Fruit fly (Drosophila melanogaster) whole organism, embryonic: ENCODE measurements around the gene Dup99B.

Source experiments
- Bdp1 ChIP-seq: fragments of 200-800 bp; sonication (Bioruptor generic); optimal IDR thresholded peaks from 3 replicates; lab custom pipeline; 2016; ENCODE audit warnings: missing biosample characterization, missing genetic modification characterization
- CG10321 ChIP-seq: fragments of 200-800 bp; sonication (Bioruptor generic); IDR thresholded peaks from 2 replicates; pipeline ENCODE4 v1.3.6; 2022; ENCODE audit warnings: missing biosample characterization, missing genetic modification characterization
- CG10431 ChIP-seq: fragments of 200-800 bp; sonication (Bioruptor generic); optimal IDR thresholded peaks from 3 replicates; lab custom pipeline; 2018; ENCODE audit warnings: missing biosample characterization, mild to moderate bottlenecking, missing genetic modification characterization
- CG10462 ChIP-seq: fragments of 200-800 bp; sonication (Bioruptor generic); optimal IDR thresholded peaks from 2 replicates; lab custom pipeline; 2016; ENCODE audit warnings: missing biosample characterization, missing genetic modification characterization
- CG11560 ChIP-seq: fragments of 200-800 bp; sonication (Bioruptor generic); IDR thresholded peaks from 3 replicates; pipeline ENCODE4 v1.3.6; 2022; ENCODE audit warnings: missing biosample characterization, missing genetic modification characterization
- CG11696 ChIP-seq: fragments of 200-800 bp; sonication (Bioruptor generic); IDR thresholded peaks from 2 replicates; pipeline ENCODE4 v1.3.6; 2022; ENCODE audit warnings: missing biosample characterization, missing genetic modification characterization
- CG1233 ChIP-seq: fragments of 200-800 bp; sonication (Bioruptor generic); optimal IDR thresholded peaks from 4 replicates; lab custom pipeline; 2018; ENCODE audit warnings: missing biosample characterization, mild to moderate bottlenecking, missing genetic modification characterization
- CG14014 ChIP-seq: fragments of 200-800 bp; sonication (Bioruptor generic); IDR thresholded peaks from 2 replicates; pipeline ENCODE4 v1.3.6; 2022; ENCODE audit warnings: missing biosample characterization, missing genetic modification characterization
- CG15269 ChIP-seq: fragments of 200-800 bp; sonication (Bioruptor generic); optimal IDR thresholded peaks from 2 replicates; lab custom pipeline; 2018; ENCODE audit warnings: missing biosample characterization, mild to moderate bottlenecking, missing genetic modification characterization, moderate library complexity
- CG15696 ChIP-seq: fragments of 200-800 bp; sonication (Bioruptor generic); optimal IDR thresholded peaks from 2 replicates; lab custom pipeline; 2019; ENCODE audit warnings: missing biosample characterization, mild to moderate bottlenecking, missing genetic modification characterization, moderate library complexity
- CG1603 ChIP-seq: fragments of 200-800 bp; sonication (Bioruptor generic); optimal IDR thresholded peaks from 2 replicates; lab custom pipeline; 2019; ENCODE audit warnings: missing biosample characterization, mild to moderate bottlenecking, missing genetic modification characterization, moderate library complexity
- CG16813 ChIP-seq: fragments of 200-800 bp; sonication (Bioruptor generic); IDR thresholded peaks from 3 replicates; pipeline ENCODE4 v1.3.6; 2022; ENCODE audit warnings: missing biosample characterization, missing genetic modification characterization; ENCODE audit not compliant: partially characterized antibody
- CG16863 ChIP-seq: fragments of 200-800 bp; sonication (Bioruptor generic); optimal IDR thresholded peaks from 3 replicates; lab custom pipeline; 2016; ENCODE audit warnings: missing biosample characterization, missing genetic modification characterization
- CG17359 ChIP-seq: fragments of 200-800 bp; sonication (Bioruptor generic); optimal IDR thresholded peaks from 3 replicates; lab custom pipeline; 2018; ENCODE audit warnings: missing biosample characterization, mild to moderate bottlenecking, missing genetic modification characterization, moderate library complexity
- CG1832 ChIP-seq: fragments of 200-800 bp; sonication (Bioruptor generic); optimal IDR thresholded peaks from 2 replicates; lab custom pipeline; 2017; ENCODE audit warnings: missing biosample characterization, mild to moderate bottlenecking, missing genetic modification characterization, inconsistent platforms
- CG18619 ChIP-seq: fragments of 200-800 bp; sonication (Bioruptor generic); optimal IDR thresholded peaks from 3 replicates; lab custom pipeline; 2017; ENCODE audit warnings: missing biosample characterization, mild to moderate bottlenecking, missing genetic modification characterization
- CG2889 ChIP-seq: fragments of 200-800 bp; sonication (Bioruptor generic); IDR thresholded peaks from 3 replicates; pipeline ENCODE4 v1.3.6; 2022; ENCODE audit warnings: missing biosample characterization, missing genetic modification characterization
- CG3163 ChIP-seq: fragments of 200-800 bp; sonication (Bioruptor generic); optimal IDR thresholded peaks from 3 replicates; lab custom pipeline; 2016; ENCODE audit warnings: missing biosample characterization, missing genetic modification characterization
- CG3995 ChIP-seq: fragments of 200-800 bp; sonication (Bioruptor generic); optimal IDR thresholded peaks from 3 replicates; lab custom pipeline; 2016; ENCODE audit warnings: missing biosample characterization, missing genetic modification characterization
- CG4328 ChIP-seq: fragments of 200-800 bp; sonication (Bioruptor generic); optimal IDR thresholded peaks from 3 replicates; lab custom pipeline; 2017; ENCODE audit warnings: missing biosample characterization, missing genetic modification reagents, missing genetic modification characterization
- CG6683 ChIP-seq: fragments of 200-800 bp; sonication (Bioruptor generic); optimal IDR thresholded peaks from 2 replicates; lab custom pipeline; 2017; ENCODE audit warnings: missing biosample characterization, mild to moderate bottlenecking, missing genetic modification characterization, missing genetic modification reagents
- CG7372 ChIP-seq: fragments of 200-800 bp; sonication (Bioruptor generic); IDR thresholded peaks from 2 replicates; pipeline ENCODE4 v1.3.6; 2022; ENCODE audit warnings: missing biosample characterization, missing genetic modification characterization
- CoRest ChIP-seq: fragments of 200-800 bp; sonication (Bioruptor generic); optimal IDR thresholded peaks from 3 replicates; lab custom pipeline; 2018; ENCODE audit warnings: missing biosample characterization, mild to moderate bottlenecking, missing genetic modification characterization, moderate library complexity
- D ChIP-seq, 2 experiments: fragments of 200-800 bp in 1 of 2; fragments of >200 bp in 1 of 2; sonication (Bioruptor generic) in 1 of 2; optimal IDR thresholded peaks; 2 replicates in 1 of 2; 3 replicates in 1 of 2; lab custom pipeline; 2017; ENCODE audit warnings: mild to moderate bottlenecking in 1 of 2, missing biosample characterization in 1 of 2, missing genetic modification characterization in 1 of 2, missing genetic modification reagents in 1 of 2
- Dfd ChIP-seq, 2 experiments: fragments of >200 bp; optimal IDR thresholded peaks; 2 replicates each; lab custom pipeline; 2017; ENCODE audit warnings: missing biosample characterization in 2 of 2, missing genetic modification characterization in 2 of 2
- Dip3 ChIP-seq: fragments of 200-800 bp; sonication (Bioruptor generic); optimal IDR thresholded peaks from 3 replicates; lab custom pipeline; 2016; ENCODE audit warnings: missing biosample characterization, missing genetic modification characterization
- Hmr ChIP-seq: fragments of 200-800 bp; sonication (Bioruptor generic); optimal IDR thresholded peaks from 3 replicates; lab custom pipeline; 2017; ENCODE audit warnings: mild to moderate bottlenecking, missing biosample characterization, missing genetic modification reagents, missing genetic modification characterization
- Lim3 ChIP-seq: fragments of 200-800 bp; sonication (Bioruptor generic); IDR thresholded peaks from 2 replicates; pipeline ENCODE4 v1.3.6; 2022; ENCODE audit warnings: missing biosample characterization, missing genetic modification characterization
- Mad ChIP-seq: fragments of 200-800 bp; sonication (Bioruptor generic); optimal IDR thresholded peaks from 2 replicates; lab custom pipeline; 2016; ENCODE audit warnings: missing biosample characterization, missing genetic modification characterization
- Mes4 ChIP-seq: fragments of 200-800 bp; sonication (Bioruptor generic); optimal IDR thresholded peaks from 2 replicates; lab custom pipeline; 2016; ENCODE audit warnings: missing biosample characterization, missing genetic modification characterization
- Oaz ChIP-seq: fragments of 200-800 bp; sonication (Bioruptor generic); IDR thresholded peaks from 2 replicates; pipeline ENCODE4 v1.3.6; 2022; ENCODE audit warnings: missing biosample characterization, missing genetic modification characterization
- Pdp1 ChIP-seq, 2 experiments: fragments of 200-800 bp; sonication (Bioruptor generic); optimal IDR thresholded peaks; 3 replicates each; lab custom pipeline; 2016; ENCODE audit warnings: missing biosample characterization in 2 of 2, missing genetic modification characterization in 2 of 2, mild to moderate bottlenecking in 1 of 2, moderate library complexity in 1 of 2
- abd-A ChIP-seq: fragments of 200-800 bp; sonication (Bioruptor generic); optimal IDR thresholded peaks from 3 replicates; lab custom pipeline; 2019; ENCODE audit warnings: missing biosample characterization, mild to moderate bottlenecking, missing genetic modification characterization, moderate library complexity
- az2 ChIP-seq: fragments of 200-800 bp; sonication (Bioruptor generic); optimal IDR thresholded peaks from 3 replicates; lab custom pipeline; 2016; ENCODE audit warnings: missing biosample characterization, missing genetic modification characterization
- cad ChIP-seq: fragments of >200 bp; optimal IDR thresholded peaks from 2 replicates; lab custom pipeline; 2017; ENCODE audit warnings: missing biosample characterization, missing genetic modification characterization
- cas ChIP-seq: fragments of 200-800 bp; sonication (Bioruptor generic); IDR thresholded peaks from 2 replicates; pipeline ENCODE4 v1.3.6; 2022; ENCODE audit warnings: missing biosample characterization, missing genetic modification characterization
- dimm ChIP-seq: fragments of 200-800 bp; sonication (Bioruptor generic); IDR thresholded peaks from 2 replicates; pipeline ENCODE4 v1.3.6; 2022; ENCODE audit warnings: missing biosample characterization, missing genetic modification characterization
- disco-r ChIP-seq: fragments of 200-800 bp; sonication (Bioruptor generic); optimal IDR thresholded peaks from 2 replicates; lab custom pipeline; 2016; ENCODE audit warnings: missing biosample characterization, missing genetic modification characterization
- esg ChIP-seq: fragments of 200-800 bp; sonication (Bioruptor generic); conservative IDR thresholded peaks from 2 replicates; pipeline ENCODE4 v1.3.6; 2022; ENCODE audit warnings: missing biosample characterization, missing genetic modification characterization
- exex ChIP-seq: fragments of 200-800 bp; sonication (Bioruptor generic); optimal IDR thresholded peaks from 4 replicates; lab custom pipeline; 2018; ENCODE audit warnings: missing biosample characterization, mild to moderate bottlenecking, missing genetic modification characterization, moderate library complexity
- gcm2 ChIP-seq: fragments of 200-800 bp; sonication (Bioruptor generic); optimal IDR thresholded peaks from 2 replicates; lab custom pipeline; 2016; ENCODE audit warnings: missing biosample characterization, missing genetic modification characterization
- hbn ChIP-seq: fragments of 200-800 bp; sonication (Bioruptor generic); IDR thresholded peaks from 2 replicates; pipeline ENCODE4 v1.3.6; 2022; ENCODE audit warnings: missing biosample characterization, missing genetic modification characterization; ENCODE audit not compliant: partially characterized antibody
- maf-S ChIP-seq: fragments of 200-800 bp; sonication (Bioruptor generic); optimal IDR thresholded peaks from 2 replicates; lab custom pipeline; 2016; ENCODE audit warnings: missing biosample characterization, missing genetic modification characterization
- pita ChIP-seq: fragments of 200-800 bp; sonication (Bioruptor generic); optimal IDR thresholded peaks from 2 replicates; lab custom pipeline; 2017; ENCODE audit warnings: missing biosample characterization, mild to moderate bottlenecking, missing genetic modification characterization
- salm ChIP-seq: fragments of 200-800 bp; sonication (Bioruptor generic); optimal IDR thresholded peaks from 2 replicates; lab custom pipeline; 2018; ENCODE audit warnings: missing biosample characterization, mild to moderate bottlenecking, missing genetic modification characterization
- slou ChIP-seq: fragments of 200-800 bp; sonication (Bioruptor generic); optimal IDR thresholded peaks from 3 replicates; lab custom pipeline; 2016; ENCODE audit warnings: missing biosample characterization, missing genetic modification characterization
- slp2 ChIP-seq: fragments of 200-800 bp; sonication (Bioruptor generic); optimal IDR thresholded peaks from 2 replicates; lab custom pipeline; 2016; ENCODE audit warnings: missing biosample characterization, missing genetic modification characterization
- trh ChIP-seq: fragments of 200-800 bp; sonication (Bioruptor generic); optimal IDR thresholded peaks from 2 replicates; lab custom pipeline; 2016; ENCODE audit warnings: missing biosample characterization, missing genetic modification characterization
- unc-4 ChIP-seq: fragments of 200-800 bp; sonication (Bioruptor generic); IDR thresholded peaks from 2 replicates; pipeline ENCODE4 v1.3.6; 2022; ENCODE audit warnings: missing biosample characterization, missing genetic modification characterization; ENCODE audit not compliant: partially characterized antibody
- vfl ChIP-seq: fragments of 200-800 bp; sonication (Bioruptor generic); optimal IDR thresholded peaks from 2 replicates; lab custom pipeline; 2016; ENCODE audit warnings: missing biosample characterization, missing genetic modification characterization
- vvl ChIP-seq: fragments of 200-800 bp; sonication (Bioruptor generic); IDR thresholded peaks from 2 replicates; pipeline ENCODE4 v1.3.6; 2022; ENCODE audit warnings: missing biosample characterization, missing genetic modification characterization

Gene Dup99B

dm6 chr3R:29723048-29723656, 8.0 kb upstream of the Dup99B start, which contains the start of gene Pcd (continued):
- TF ChIP-seq hbn (GFP tag; lab: Robert Waterston, UW) (0 out of 2 replicates have a peak, but pooled peaks have one; percentile 24), gcm2 (no peak), disco-r (GFP tag; lab: Kevin White, UChicago) (no peak), CG3163 (GFP tag; lab: Kevin White, UChicago) (no peak), CG16863 (GFP tag; lab: Kevin White, UChicago) (no peak), vfl (no peak), cad (GFP tag; lab: Kevin White, UChicago) (no peak), az2 (GFP tag; lab: Kevin White, UChicago) (no peak), CG15269 (tag; lab: Kevin White, UChicago) (no peak), CG1832 (no peak), dimm (GFP tag; lab: Robert Waterston, UW) (no peak), unc-4 (peak; percentile 41; the same call in 1 of the 2 replicates), CG17359 (tag; lab: Kevin White, UChicago) (no peak), CoRest (no peak), CG10431 (GFP tag; lab: Kevin White, UChicago) (no peak), CG11560 (no peak), Oaz (GFP tag; lab: Robert Waterston, UW) (no peak), CG3995 (GFP tag; lab: Kevin White, UChicago) (peak; percentile 14), Dip3 (no peak), CG18619 (GFP tag; lab: Kevin White, UChicago) (no peak), CG14014 (GFP tag; lab: Robert Waterston, UW) (no peak), Pdp1 (GFP tag; optimal IDR thresholded peaks at IDR 0.05; lab: Kevin White, UChicago) (no peak), CG4328 (GFP tag; lab: Kevin White, UChicago) (no peak), CG1233 (no peak), trh (no peak), Lim3 (GFP tag; lab: Robert Waterston, UW) (no peak), CG6683 (GFP tag; lab: Kevin White, UChicago) (no peak), Mes4 (GFP tag; lab: Kevin White, UChicago) (no peak), maf-S (GFP tag; lab: Kevin White, UChicago) (no peak), exex (no peak), CG7372 (no peak), salm (tag; lab: Kevin White, UChicago) (no peak), Hmr (no peak), CG16813 (GFP tag; lab: Robert Waterston, UW) (no peak), cas (GFP tag; lab: Robert Waterston, UW) (no peak), abd-A (tag; lab: Kevin White, UChicago) (peak; percentile 48), Dfd (GFP tag; optimal IDR thresholded peaks at IDR 0.05; lab: Kevin White, UChicago) (no peak), CG1603 (tag; lab: Kevin White, UChicago) (peak; percentile 30), Mad (GFP tag; lab: Kevin White, UChicago) (no peak), CG10462 (GFP tag; lab: Kevin White, UChicago) (no peak), pita (GFP tag; lab: Kevin White, UChicago) (no peak), D (optimal IDR thresholded peaks at IDR 0.05; lab: Kevin White, UChicago) (no peak), D (GFP tag; optimal IDR thresholded peaks at IDR 0.05; lab: Kevin White, UChicago) (no peak), esg (GFP tag; lab: Robert Waterston, UW) (no peak), vvl (GFP tag; lab: Robert Waterston, UW) (no peak), CG10321 (no peak), Bdp1 (no peak), CG15696 (tag; lab: Kevin White, UChicago) (no peak), slp2 (GFP tag; lab: Kevin White, UChicago) (no peak), CG2889 (no peak), CG11696 (GFP tag; lab: Robert Waterston, UW) (no peak), slou (GFP tag; lab: Kevin White, UChicago) (no peak)
